Fruit fly (Drosophila melanogaster): ENCODE results near the gene CG14778.

dm6 chrX:1470562-1470961 is 3.3 kb downstream of the CG14778 start, which contains the start of gene pck:
- TF ChIP-seq Dll (optimal IDR thresholded peaks at IDR 0.05) (no peak), usp (GFP tag; optimal IDR thresholded peaks at IDR 0.05) (no peak)
